Fruit fly (Drosophila melanogaster) whole organism, adult: ENCODE results near the gene mgr.

ENCODE experiments used
- CG12768 ChIP-seq: fragments of 200-800 bp; sonication (Bioruptor generic); optimal IDR thresholded peaks from 2 replicates; lab custom pipeline; 2017; ENCODE audit warnings: missing biosample characterization, missing genetic modification characterization, mild to moderate bottlenecking, moderate library complexity, missing genetic modification reagents
- CG33017 ChIP-seq: fragments of 200-800 bp; sonication (Bioruptor generic); optimal IDR thresholded peaks from 2 replicates; lab custom pipeline; 2018; ENCODE audit warnings: missing biosample characterization, mild to moderate bottlenecking, missing genetic modification characterization, moderate library complexity
- cic ChIP-seq: fragments of 200-800 bp; sonication (Bioruptor generic); optimal IDR thresholded peaks from 2 replicates; lab custom pipeline; 2017; ENCODE audit warnings: missing biosample characterization, mild to moderate bottlenecking, missing genetic modification characterization, moderate library complexity
- kay ChIP-seq: fragments of 200-800 bp; sonication (Bioruptor generic); peaks from one replicate; lab custom pipeline; 2016; ENCODE audit warnings: missing biosample characterization, missing genetic modification characterization, borderline replicate concordance

DNA sequence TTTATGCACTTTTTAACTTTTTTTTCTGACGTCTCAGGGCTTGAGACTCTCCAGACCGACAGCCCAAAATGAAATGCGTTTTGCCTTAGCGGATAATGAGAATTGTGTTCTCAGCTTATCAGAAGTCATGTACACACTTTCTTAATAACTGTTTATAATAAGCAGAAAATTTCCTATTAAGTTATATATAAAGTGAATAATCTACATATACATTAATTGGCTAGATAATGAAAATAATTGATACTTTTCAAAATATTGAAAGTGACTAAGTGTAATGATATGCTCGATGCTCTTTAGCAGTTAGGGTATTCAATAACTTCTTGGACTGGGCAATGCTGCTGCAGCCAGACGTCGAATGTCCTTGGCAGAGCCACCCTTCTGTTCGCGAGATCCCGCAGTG is 47.8 kb downstream of the mgr start:
- TF ChIP-seq kay (GFP tag; lab: Kevin White, UChicago): no peak
- TF ChIP-seq CG33017 (tag; lab: Kevin White, UChicago): no peak
- no peak for TF ChIP-seq CG12768 (GFP tag; lab: Kevin White, UChicago)
- no peak for TF ChIP-seq cic (GFP tag; lab: Kevin White, UChicago)
